Worm (Caenorhabditis elegans) whole organism, young adult: ENCODE results near the gene C34C12.9.
A peak's percentile ranks its signal among the peaks of the same experiment; 100 is the strongest.

Source experiments
- B0019.2 ChIP-seq: fragments of 200-800 bp; sonication (Bioruptor generic); conservative IDR thresholded peaks from 2 replicates; pipeline ENCODE4 v1.3.6; 2022; ENCODE audit warnings: missing genetic modification reagents, missing genetic modification characterization, missing compliant biosample characterization
- B0035.1 ChIP-seq: sonication (generic microtip); optimal IDR thresholded peaks from 2 replicates; lab custom pipeline; 2016; ENCODE audit warnings: missing genetic modification characterization, mild to moderate bottlenecking, missing compliant biosample characterization, missing genotype, missing genetic modification reagents
- C06A6.2 ChIP-seq: fragments of 200-800 bp; sonication (Bioruptor generic); conservative IDR thresholded peaks from 2 replicates; pipeline ENCODE4 v1.3.6; 2022; ENCODE audit warnings: missing genetic modification characterization, missing compliant biosample characterization
- D2030.7 ChIP-seq: fragments of 200-800 bp; sonication (Bioruptor generic); IDR thresholded peaks from 2 replicates; pipeline ENCODE4 v1.3.6; 2022; ENCODE audit warnings: missing genetic modification reagents, missing genetic modification characterization, missing compliant biosample characterization
- F52B5.7 ChIP-seq: sonication (generic microtip); optimal IDR thresholded peaks from 2 replicates; lab custom pipeline; 2016; ENCODE audit warnings: mild to moderate bottlenecking, missing genetic modification characterization, missing compliant biosample characterization
- F55B11.4 ChIP-seq: sonication (generic microtip); optimal IDR thresholded peaks from 2 replicates; lab custom pipeline; 2016; ENCODE audit warnings: missing compliant biosample characterization, missing genetic modification characterization, borderline replicate concordance; ENCODE audit not compliant: insufficient read depth
- F57C9.4 ChIP-seq: sonication (generic microtip); optimal IDR thresholded peaks from 2 replicates; lab custom pipeline; 2017; ENCODE audit warnings: mild to moderate bottlenecking, missing genetic modification characterization, missing compliant biosample characterization
- Y53G8AR.9 ChIP-seq: fragments of 200-800 bp; sonication (Bioruptor generic); conservative IDR thresholded peaks from 2 replicates; pipeline ENCODE4 v1.3.6; 2022; ENCODE audit warnings: missing genetic modification reagents, missing genetic modification characterization, missing compliant biosample characterization
- Y56A3A.18 ChIP-seq: fragments of 200-800 bp; sonication (Bioruptor generic); IDR thresholded peaks from 2 replicates; pipeline ENCODE4 v1.3.6; 2022; ENCODE audit warnings: missing genetic modification reagents, missing genetic modification characterization, missing compliant biosample characterization
- Y95B8A.8 ChIP-seq: fragments of 200-800 bp; sonication (Bioruptor generic); IDR thresholded peaks from 2 replicates; pipeline ENCODE4 v1.3.6; 2022; ENCODE audit warnings: missing genetic modification reagents, missing genetic modification characterization, missing compliant biosample characterization
- ZK185.1 ChIP-seq: sonication (generic microtip); optimal IDR thresholded peaks from 2 replicates; lab custom pipeline; 2016; ENCODE audit warnings: mild to moderate bottlenecking, missing genetic modification characterization, missing compliant biosample characterization; ENCODE audit not compliant: poor library complexity, severe bottlenecking
- akir-1 ChIP-seq: fragments of 200-800 bp; sonication (Bioruptor generic); optimal IDR thresholded peaks from 2 replicates; lab custom pipeline; 2018; ENCODE audit warnings: mild to moderate bottlenecking, missing genetic modification characterization, moderate library complexity, missing compliant biosample characterization
- aptf-2 ChIP-seq: fragments of 200-800 bp; sonication (Bioruptor generic); conservative IDR thresholded peaks from 2 replicates; pipeline ENCODE4 v1.3.6; 2022; ENCODE audit warnings: missing genetic modification reagents, missing genetic modification characterization, missing compliant biosample characterization
- aptf-3 ChIP-seq: fragments of 200-800 bp; sonication (Bioruptor generic); IDR thresholded peaks from 2 replicates; pipeline ENCODE4 v1.3.6; 2022; ENCODE audit warnings: missing genetic modification characterization, missing compliant biosample characterization
- bed-1 ChIP-seq: fragments of 200-800 bp; sonication (Bioruptor generic); IDR thresholded peaks from 2 replicates; pipeline ENCODE4 v1.3.6; 2022; ENCODE audit warnings: missing genetic modification reagents, missing genetic modification characterization, missing compliant biosample characterization
- ccch-3 ChIP-seq: fragments of 200-800 bp; sonication (Bioruptor generic); optimal IDR thresholded peaks from 2 replicates; lab custom pipeline; 2018; ENCODE audit warnings: mild to moderate bottlenecking, missing genetic modification characterization, missing compliant biosample characterization
- cebp-1 ChIP-seq, 2 experiments: fragments of 200-800 bp in 1 of 2; sonication (Bioruptor generic) in 1 of 2; sonication (generic microtip) in 1 of 2; IDR thresholded peaks in 1 of 2; optimal IDR thresholded peaks in 1 of 2; 2 replicates each; pipeline versions ENCODE4 v1.3.6 to Lab custom; 2017 to 2022; ENCODE audit warnings: missing compliant biosample characterization in 2 of 2, missing genetic modification characterization in 2 of 2, mild to moderate bottlenecking in 1 of 2, missing genetic modification reagents in 1 of 2, moderate library complexity in 1 of 2
- chd-7 ChIP-seq: sonication (generic microtip); optimal IDR thresholded peaks from 2 replicates; lab custom pipeline; 2016; ENCODE audit warnings: mild to moderate bottlenecking, missing genetic modification characterization, moderate library complexity, missing compliant biosample characterization
- die-1 ChIP-seq: sonication (generic microtip); optimal IDR thresholded peaks from 2 replicates; lab custom pipeline; 2016; ENCODE audit warnings: missing genotype, mild to moderate bottlenecking, missing genetic modification characterization, missing compliant biosample characterization
- dpff-1 ChIP-seq: sonication (generic microtip); optimal IDR thresholded peaks from 2 replicates; lab custom pipeline; 2017; ENCODE audit warnings: mild to moderate bottlenecking, missing genetic modification characterization, missing compliant biosample characterization
- ekl-4 ChIP-seq: fragments of 200-800 bp; sonication (Bioruptor generic); IDR thresholded peaks from 2 replicates; pipeline ENCODE4 v1.3.6; 2022; ENCODE audit warnings: missing genetic modification reagents, missing genetic modification characterization, missing compliant biosample characterization
- ets-4 ChIP-seq: fragments of 200-800 bp; sonication (Bioruptor generic); optimal IDR thresholded peaks from 2 replicates; lab custom pipeline; 2018; ENCODE audit warnings: mild to moderate bottlenecking, missing genetic modification characterization, missing compliant biosample characterization
- fkh-3 ChIP-seq: sonication (generic microtip); optimal IDR thresholded peaks from 2 replicates; lab custom pipeline; 2016; ENCODE audit warnings: mild to moderate bottlenecking, missing genetic modification characterization, missing compliant biosample characterization
- hrde-1 ChIP-seq: sonication (generic microtip); optimal IDR thresholded peaks from 2 replicates; lab custom pipeline; 2016; ENCODE audit warnings: missing genetic modification characterization, mild to moderate bottlenecking, missing compliant biosample characterization, moderate library complexity, missing genotype, missing genetic modification reagents, borderline replicate concordance
- hsf-1 ChIP-seq: fragments of 200-800 bp; sonication (Bioruptor generic); IDR thresholded peaks from 2 replicates; pipeline ENCODE4 v1.3.6; 2022; ENCODE audit warnings: missing genetic modification reagents, missing genetic modification characterization, missing compliant biosample characterization
- let-526 ChIP-seq: fragments of 200-800 bp; sonication (Bioruptor generic); IDR thresholded peaks from 2 replicates; pipeline ENCODE4 v1.3.6; 2022; ENCODE audit warnings: missing genetic modification reagents, missing genetic modification characterization, missing compliant biosample characterization
- let-607 ChIP-seq, 2 experiments: fragments of 200-800 bp in 1 of 2; sonication (Bioruptor generic) in 1 of 2; sonication (generic microtip) in 1 of 2; optimal IDR thresholded peaks; 2 replicates each; lab custom pipeline; 2016 to 2018; ENCODE audit warnings: mild to moderate bottlenecking in 2 of 2, missing compliant biosample characterization in 2 of 2, missing genetic modification characterization in 2 of 2, moderate library complexity in 2 of 2, missing genotype in 1 of 2
- lin-35 ChIP-seq, 3 experiments: fragments of 150-350 bp in 2 of 3; sonication (generic microtip) in 1 of 3; optimal IDR thresholded peaks; 2 replicates each; lab custom pipeline; 2014 to 2018; ENCODE audit warnings: missing biosample characterization in 3 of 3, missing genetic modification characterization in 3 of 3, missing genetic modification reagents in 3 of 3
- madf-8 ChIP-seq: fragments of 200-800 bp; sonication (Bioruptor generic); conservative IDR thresholded peaks from 2 replicates; pipeline ENCODE4 v1.3.6; 2022; ENCODE audit warnings: missing genetic modification reagents, missing genetic modification characterization, missing compliant biosample characterization
- mel-28 ChIP-seq: sonication (generic microtip); optimal IDR thresholded peaks from 2 replicates; lab custom pipeline; 2016; ENCODE audit warnings: borderline replicate concordance, mild to moderate bottlenecking, missing genetic modification characterization, missing compliant biosample characterization
- mes-4 ChIP-seq: sonication (generic microtip); optimal IDR thresholded peaks from 2 replicates; lab custom pipeline; 2016; ENCODE audit warnings: missing genotype, missing genetic modification characterization, missing compliant biosample characterization
- mxl-1 ChIP-seq: sonication (generic microtip); optimal IDR thresholded peaks from 2 replicates; lab custom pipeline; 2016; ENCODE audit warnings: missing genetic modification characterization, missing compliant biosample characterization
- nhr-120 ChIP-seq: fragments of 200-800 bp; sonication (Bioruptor generic); IDR thresholded peaks from 2 replicates; pipeline ENCODE4 v1.3.6; 2022; ENCODE audit warnings: missing genetic modification characterization, missing compliant biosample characterization
- nhr-80 ChIP-seq: sonication (generic microtip); optimal IDR thresholded peaks from 2 replicates; lab custom pipeline; 2016; ENCODE audit warnings: missing genetic modification characterization, missing compliant biosample characterization
- pbrm-1 ChIP-seq: fragments of 200-800 bp; sonication (Bioruptor generic); IDR thresholded peaks from 2 replicates; pipeline ENCODE4 v1.3.6; 2022; ENCODE audit warnings: missing genetic modification reagents, missing genetic modification characterization, missing compliant biosample characterization
- pha-4 ChIP-seq: fragments of 150-350 bp; sonication (generic microtip); optimal IDR thresholded peaks from 2 replicates; lab custom pipeline; 2014; ENCODE audit warnings: missing biosample characterization, missing genetic modification reagents, missing genetic modification characterization
- rcor-1 ChIP-seq: fragments of 200-800 bp; sonication (Bioruptor generic); IDR thresholded peaks from 2 replicates; pipeline ENCODE4 v1.3.6; 2022; ENCODE audit warnings: missing genetic modification reagents, missing genetic modification characterization, missing compliant biosample characterization
- sea-2 ChIP-seq: fragments of 200-800 bp; sonication (Bioruptor generic); IDR thresholded peaks from 2 replicates; pipeline ENCODE4 v1.3.6; 2022; ENCODE audit warnings: missing genetic modification characterization, missing compliant biosample characterization
- sptf-2 ChIP-seq: fragments of 200-800 bp; sonication (Bioruptor generic); optimal IDR thresholded peaks from 2 replicates; lab custom pipeline; 2018; ENCODE audit warnings: mild to moderate bottlenecking, missing genetic modification characterization, missing compliant biosample characterization
- tlf-1 ChIP-seq: fragments of 200-800 bp; sonication (Bioruptor generic); optimal IDR thresholded peaks from 2 replicates; lab custom pipeline; 2018; ENCODE audit warnings: mild to moderate bottlenecking, missing genetic modification characterization, missing compliant biosample characterization
- unc-130 ChIP-seq: sonication (generic microtip); optimal IDR thresholded peaks from 2 replicates; lab custom pipeline; 2016; ENCODE audit warnings: missing genetic modification reagents, missing genetic modification characterization, missing compliant biosample characterization
- xnd-1 ChIP-seq: sonication (generic microtip); optimal IDR thresholded peaks from 2 replicates; lab custom pipeline; 2016; ENCODE audit warnings: missing genotype, missing genetic modification reagents, missing genetic modification characterization, missing compliant biosample characterization
- zfh-2 ChIP-seq: fragments of 200-800 bp; sonication (Bioruptor generic); conservative IDR thresholded peaks from 2 replicates; pipeline ENCODE4 v1.3.6; 2022; ENCODE audit warnings: missing genetic modification reagents, missing genetic modification characterization, missing compliant biosample characterization
- zim-3 ChIP-seq: sonication (generic microtip); optimal IDR thresholded peaks from 2 replicates; lab custom pipeline; 2017; ENCODE audit warnings: mild to moderate bottlenecking, missing genetic modification characterization, moderate library complexity, missing compliant biosample characterization
- ztf-25 ChIP-seq: fragments of 200-800 bp; sonication (Bioruptor generic); IDR thresholded peaks from 2 replicates; pipeline ENCODE4 v1.3.6; 2022; ENCODE audit warnings: missing genetic modification reagents, missing genetic modification characterization, missing compliant biosample characterization
- ztf-26 ChIP-seq: sonication (generic microtip); optimal IDR thresholded peaks from 2 replicates; lab custom pipeline; 2017; ENCODE audit warnings: missing genetic modification characterization, missing compliant biosample characterization

C34C12.9 gene

DNA sequence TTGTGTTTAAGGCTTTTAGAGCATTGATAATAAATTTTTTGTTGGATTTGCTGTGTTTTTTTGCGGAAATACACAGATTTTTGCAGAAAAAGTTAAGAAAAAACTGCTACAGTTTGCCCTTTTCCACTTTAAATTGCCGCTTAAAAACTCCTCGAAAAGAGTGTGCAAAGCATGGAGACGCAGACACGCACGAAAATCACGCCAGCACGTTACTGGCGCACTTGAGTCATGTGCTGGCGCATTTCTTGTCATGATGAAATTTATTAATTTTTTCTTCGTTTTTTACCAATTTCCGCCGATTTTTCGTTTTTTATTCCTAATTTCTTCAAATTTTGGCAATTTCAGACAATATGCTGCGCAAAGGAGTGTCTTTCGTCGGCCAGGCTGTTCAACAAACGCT lies 15.3 kb downstream of the C34C12.9 start, which contains the start of gene C34C12.8 (continued):
- peak; percentile 23 for TF ChIP-seq F52B5.7 (tag; lab: Kevin White, UChicago)

DNA sequence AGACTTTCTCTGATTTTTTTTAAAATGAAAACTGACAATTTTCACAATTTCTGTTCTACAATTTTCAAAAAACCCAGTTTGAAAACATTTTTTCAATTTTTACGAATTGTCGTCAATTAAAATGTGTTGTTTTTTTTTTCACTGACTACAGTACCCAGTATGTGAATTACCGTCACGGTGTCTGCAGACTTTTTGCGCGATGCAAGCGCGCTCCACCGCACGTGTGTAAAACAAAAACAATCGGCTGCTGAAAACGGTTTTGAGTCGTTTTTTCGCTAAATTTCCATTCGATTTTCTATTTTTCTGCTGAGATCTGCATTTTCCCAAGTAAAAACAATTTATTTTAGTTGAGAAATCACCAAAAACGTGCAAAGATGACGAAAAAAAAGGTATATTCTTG lies 19.1 kb downstream of the C34C12.9 start:
- TF ChIP-seq hrde-1: peak; percentile 4
- TF ChIP-seq aptf-2 (GFP tag; lab: Robert Waterston, UW): 0 out of 2 replicates have a peak, but pooled peaks have one; percentile 42
- no peak for TF ChIP-seq F55B11.4 (tag; lab: Kevin White, UChicago)
- TF ChIP-seq unc-130 (GFP tag; lab: Kevin White, UChicago): peak; percentile 57
- no peak for TF ChIP-seq zfh-2 (GFP tag; lab: Robert Waterston, UW)
- TF ChIP-seq rcor-1: peak; percentile 93
- TF ChIP-seq B0019.2 (GFP tag; lab: Robert Waterston, UW): peak; percentile 85
- TF ChIP-seq die-1 (tag; lab: Kevin White, UChicago): no peak
- TF ChIP-seq ccch-3 (GFP tag; lab: Kevin White, UChicago): no peak
- TF ChIP-seq ztf-25 (GFP tag; lab: Robert Waterston, UW): no peak
- no peak for TF ChIP-seq akir-1 (GFP tag; lab: Kevin White, UChicago)
- peak; percentile 96 for TF ChIP-seq Y53G8AR.9 (GFP tag; lab: Robert Waterston, UW)
- no peak for TF ChIP-seq bed-1 (GFP tag; lab: Robert Waterston, UW)
- TF ChIP-seq Y95B8A.8 (GFP tag; lab: Robert Waterston, UW): peak; percentile 84
- TF ChIP-seq hsf-1 (GFP tag; lab: Robert Waterston, UW): peak; percentile 73
- peak; percentile 41 for TF ChIP-seq mel-28
- peak; percentile 88 for TF ChIP-seq chd-7 (tag; lab: Kevin White, UChicago)
- peak; percentile 10 for TF ChIP-seq zim-3 (tag; lab: Kevin White, UChicago)
- TF ChIP-seq aptf-3 (GFP tag; lab: Robert Waterston, UW): no peak
- TF ChIP-seq fkh-3 (tag; lab: Kevin White, UChicago): no peak
- no peak for TF ChIP-seq ets-4 (GFP tag; lab: Kevin White, UChicago)
- peak; percentile 95 for TF ChIP-seq ZK185.1 (tag; lab: Kevin White, UChicago)
- TF ChIP-seq nhr-120 (GFP tag; lab: Robert Waterston, UW): 0 out of 2 replicates have a peak, but pooled peaks have one; percentile 19
- TF ChIP-seq ztf-26 (tag; lab: Kevin White, UChicago): peak; percentile 98
- peak; percentile 63 to 98 (median 85) for TF ChIP-seq lin-35 (GFP tag; optimal IDR thresholded peaks at IDR 0.05; lab: Kevin White, UChicago)
- peak; percentile 94 for TF ChIP-seq C06A6.2 (GFP tag; lab: Robert Waterston, UW)
- peak; percentile 36 for TF ChIP-seq xnd-1
- peak; percentile 96 for TF ChIP-seq ekl-4 (GFP tag; lab: Robert Waterston, UW)
- TF ChIP-seq nhr-80: peak; percentile 63
- TF ChIP-seq D2030.7 (GFP tag; lab: Robert Waterston, UW): peak; percentile 90
- TF ChIP-seq tlf-1 (GFP tag; lab: Kevin White, UChicago): peak; percentile 98
- peak; percentile 85 for TF ChIP-seq B0035.1 (tag; lab: Kevin White, UChicago)
- peak; percentile 96 for TF ChIP-seq pha-4 (tag; lab: Kevin White, UChicago)
- peak; percentile 97 for TF ChIP-seq pbrm-1 (GFP tag; lab: Robert Waterston, UW)
- no peak for TF ChIP-seq mes-4 (tag; lab: Kevin White, UChicago)
- TF ChIP-seq mxl-1: no peak
- TF ChIP-seq cebp-1 (GFP tag; IDR thresholded peaks at IDR 0.05; lab: Robert Waterston, UW): peak; percentile 81
- peak; percentile 93 for TF ChIP-seq cebp-1 (tag; optimal IDR thresholded peaks at IDR 0.05; lab: Kevin White, UChicago)
- TF ChIP-seq madf-8: peak; percentile 57
- TF ChIP-seq F57C9.4 (tag; lab: Kevin White, UChicago): peak; percentile 23
- TF ChIP-seq let-526 (GFP tag; lab: Robert Waterston, UW): peak; percentile 90
- 0 out of 2 replicates have a peak, but pooled peaks have one; percentile 65 for TF ChIP-seq sea-2 (GFP tag; lab: Robert Waterston, UW)
- TF ChIP-seq sptf-2 (GFP tag; lab: Kevin White, UChicago): no peak
- peak; percentile 91 to 95 for TF ChIP-seq let-607 (tag; optimal IDR thresholded peaks at IDR 0.05; lab: Kevin White, UChicago)
- no peak for TF ChIP-seq dpff-1
- peak; percentile 74; the same call in 1 of the 2 replicates for TF ChIP-seq Y56A3A.18 (GFP tag; lab: Robert Waterston, UW)
